Worm (Caenorhabditis elegans) whole organism, L3 larva: Measurements from ENCODE around the gene ZK1067.3.

Source experiments
- R02D3.7 ChIP-seq: fragments of 150-350 bp; optimal IDR thresholded peaks from 2 replicates; lab custom pipeline; 2014; ENCODE audit warnings: missing biosample characterization, missing genetic modification characterization
- ama-1 ChIP-seq: fragments of 150-350 bp; optimal IDR thresholded peaks from 2 replicates; lab custom pipeline; 2018
- ceh-82 ChIP-seq: fragments of 150-350 bp; optimal IDR thresholded peaks from 2 replicates; lab custom pipeline; 2014; ENCODE audit warnings: missing biosample characterization, missing genetic modification characterization
- elt-1 ChIP-seq: fragments of 150-350 bp; optimal IDR thresholded peaks from 2 replicates; lab custom pipeline; 2014; ENCODE audit warnings: missing biosample characterization, missing genetic modification characterization
- elt-2 ChIP-seq: sonication (generic microtip); optimal IDR thresholded peaks from 2 replicates; lab custom pipeline; 2016; ENCODE audit warnings: missing genetic modification reagents, mild to moderate bottlenecking, missing genetic modification characterization, missing compliant biosample characterization
- eor-1 ChIP-seq, 2 experiments: fragments of 150-350 bp; optimal IDR thresholded peaks; 2 replicates each; lab custom pipeline; 2014 to 2018; ENCODE audit warnings: missing biosample characterization in 2 of 2, missing genetic modification characterization in 2 of 2
- lin-15B ChIP-seq: fragments of 150-350 bp; optimal IDR thresholded peaks from 2 replicates; lab custom pipeline; 2014; ENCODE audit warnings: missing biosample characterization, missing genetic modification characterization
- lin-39 ChIP-seq: fragments of 150-350 bp; optimal IDR thresholded peaks from 2 replicates; lab custom pipeline; 2018; ENCODE audit warnings: missing biosample characterization, missing genetic modification reagents, missing genetic modification characterization
- nhr-11 ChIP-seq: fragments of 150-350 bp; optimal IDR thresholded peaks from 2 replicates; lab custom pipeline; 2014; ENCODE audit warnings: missing biosample characterization, missing genetic modification characterization
- nhr-28 ChIP-seq: fragments of 150-350 bp; optimal IDR thresholded peaks from 2 replicates; lab custom pipeline; 2014; ENCODE audit warnings: missing biosample characterization, missing genetic modification characterization
- pqm-1 ChIP-seq: fragments of 150-350 bp; optimal IDR thresholded peaks from 2 replicates; lab custom pipeline; 2017; ENCODE audit warnings: missing biosample characterization, missing genetic modification characterization, inconsistent platforms
- skn-1 ChIP-seq: fragments of 150-350 bp; optimal IDR thresholded peaks from 2 replicates; lab custom pipeline; 2014; ENCODE audit warnings: missing biosample characterization, missing genetic modification characterization
- zag-1 ChIP-seq: fragments of 150-350 bp; optimal IDR thresholded peaks from 2 replicates; lab custom pipeline; 2014; ENCODE audit warnings: missing biosample characterization, missing genetic modification characterization
- ztf-4 ChIP-seq: fragments of 150-350 bp; optimal IDR thresholded peaks from 2 replicates; lab custom pipeline; 2014; ENCODE audit warnings: missing biosample characterization, missing genetic modification characterization

ce11 chrII:9211684-9212083 lies 11.4 kb upstream of the ZK1067.3 start:
- TF ChIP-seq zag-1 (tag; lab: Kevin White, UChicago) (no peak), ceh-82 (no peak), nhr-28 (tag; lab: Kevin White, UChicago) (no peak), ztf-4 (tag; lab: Kevin White, UChicago) (no peak), pqm-1 (tag; lab: Kevin White, UChicago) (peak; percentile 26), lin-15B (no peak), nhr-11 (tag; lab: Kevin White, UChicago) (no peak), eor-1 (tag; optimal IDR thresholded peaks at IDR 0.05; lab: Kevin White, UChicago) (no peak), elt-2 (tag; lab: Kevin White, UChicago) (peak; percentile 62), elt-1 (tag; lab: Kevin White, UChicago) (no peak), lin-39 (tag; lab: Kevin White, UChicago) (no peak), skn-1 (tag; lab: Kevin White, UChicago) (no peak), R02D3.7 (no peak), ama-1 (no peak)
